Fruit fly (Drosophila melanogaster) whole organism, embryonic: ENCODE measurements around the gene Jhbp5.

Source experiments
- Abd-B ChIP-seq: fragments of 200-800 bp; sonication (Bioruptor generic); optimal IDR thresholded peaks from 2 replicates; lab custom pipeline; 2018; ENCODE audit warnings: missing biosample characterization, mild to moderate bottlenecking, missing genetic modification characterization, moderate library complexity
- BEAF-32 ChIP-seq: fragments of 200-800 bp; sonication (Bioruptor generic); optimal IDR thresholded peaks from 3 replicates; lab custom pipeline; 2017; ENCODE audit warnings: missing biosample characterization, missing genetic modification characterization, mild to moderate bottlenecking, moderate library complexity, missing genetic modification reagents
- CG10462 ChIP-seq: fragments of 200-800 bp; sonication (Bioruptor generic); optimal IDR thresholded peaks from 2 replicates; lab custom pipeline; 2016; ENCODE audit warnings: missing biosample characterization, missing genetic modification characterization
- CG13894 ChIP-seq: fragments of 200-800 bp; sonication (Bioruptor generic); optimal IDR thresholded peaks from 3 replicates; lab custom pipeline; 2018; ENCODE audit warnings: missing biosample characterization, mild to moderate bottlenecking, missing genetic modification characterization, moderate library complexity
- CG15073 ChIP-seq: fragments of 200-800 bp; sonication (Bioruptor generic); optimal IDR thresholded peaks from 2 replicates; lab custom pipeline; 2016; ENCODE audit warnings: missing biosample characterization, missing genetic modification characterization
- CG15269 ChIP-seq: fragments of 200-800 bp; sonication (Bioruptor generic); optimal IDR thresholded peaks from 2 replicates; lab custom pipeline; 2018; ENCODE audit warnings: missing biosample characterization, mild to moderate bottlenecking, missing genetic modification characterization, moderate library complexity
- CG15696 ChIP-seq: fragments of 200-800 bp; sonication (Bioruptor generic); optimal IDR thresholded peaks from 2 replicates; lab custom pipeline; 2019; ENCODE audit warnings: missing biosample characterization, mild to moderate bottlenecking, missing genetic modification characterization, moderate library complexity
- CG2120 ChIP-seq: fragments of 200-800 bp; sonication (Bioruptor generic); optimal IDR thresholded peaks from 3 replicates; lab custom pipeline; 2016; ENCODE audit warnings: missing biosample characterization, missing genetic modification characterization
- CG2202 ChIP-seq: fragments of 200-800 bp; sonication (Bioruptor generic); optimal IDR thresholded peaks from 2 replicates; lab custom pipeline; 2018; ENCODE audit warnings: missing biosample characterization, mild to moderate bottlenecking, missing genetic modification characterization
- CG2678 ChIP-seq: fragments of 200-800 bp; sonication (Bioruptor generic); optimal IDR thresholded peaks from 3 replicates; lab custom pipeline; 2019; ENCODE audit warnings: missing biosample characterization, mild to moderate bottlenecking, missing genetic modification characterization, moderate library complexity
- CG3065 ChIP-seq: fragments of 200-800 bp; sonication (Bioruptor generic); optimal IDR thresholded peaks from 2 replicates; lab custom pipeline; 2016; ENCODE audit warnings: missing biosample characterization, missing genetic modification characterization
- CG32772 ChIP-seq: fragments of 200-800 bp; sonication (Bioruptor generic); IDR thresholded peaks from 2 replicates; pipeline ENCODE4 v1.3.6; 2022; ENCODE audit warnings: missing biosample characterization, missing genetic modification characterization
- CG4404 ChIP-seq: fragments of 200-800 bp; sonication (Bioruptor generic); IDR thresholded peaks from 2 replicates; pipeline ENCODE4 v1.3.6; 2022; ENCODE audit warnings: missing biosample characterization, missing genetic modification characterization
- CG6791 ChIP-seq: fragments of 200-800 bp; sonication (Bioruptor generic); IDR thresholded peaks from 3 replicates; pipeline ENCODE4 v1.3.6; 2022; ENCODE audit warnings: missing biosample characterization, missing genetic modification characterization; ENCODE audit not compliant: partially characterized antibody
- CG6854 ChIP-seq: fragments of 200-800 bp; sonication (Bioruptor generic); optimal IDR thresholded peaks from 3 replicates; lab custom pipeline; 2017; ENCODE audit warnings: missing biosample characterization, mild to moderate bottlenecking, missing genetic modification characterization
- CG7556 ChIP-seq: fragments of 200-800 bp; sonication (Bioruptor generic); optimal IDR thresholded peaks from 2 replicates; lab custom pipeline; 2017; ENCODE audit warnings: missing biosample characterization, mild to moderate bottlenecking, missing genetic modification characterization
- CG8089 ChIP-seq: fragments of 200-800 bp; sonication (Bioruptor generic); optimal IDR thresholded peaks from 3 replicates; lab custom pipeline; 2016; ENCODE audit warnings: missing biosample characterization, missing genetic modification characterization
- CkIIα-i1 ChIP-seq: fragments of 200-800 bp; sonication (Bioruptor generic); IDR thresholded peaks from 2 replicates; pipeline ENCODE4 v1.3.6; 2022; ENCODE audit warnings: missing biosample characterization, missing genetic modification characterization
- Dfd ChIP-seq, 2 experiments: fragments of >200 bp; optimal IDR thresholded peaks; 2 replicates each; lab custom pipeline; 2017; ENCODE audit warnings: missing biosample characterization in 2 of 2, missing genetic modification characterization in 2 of 2
- Dip2 ChIP-seq: fragments of 200-800 bp; sonication (Bioruptor generic); IDR thresholded peaks from 2 replicates; pipeline ENCODE4 v1.3.6; 2022; ENCODE audit warnings: missing biosample characterization, missing genetic modification characterization
- Dref ChIP-seq: fragments of 200-800 bp; sonication (Bioruptor generic); IDR thresholded peaks from 2 replicates; pipeline ENCODE4 v1.3.6; 2022; ENCODE audit warnings: missing biosample characterization, missing genetic modification characterization
- Fer1 ChIP-seq: fragments of 200-800 bp; sonication (Bioruptor generic); optimal IDR thresholded peaks from 2 replicates; lab custom pipeline; 2017; ENCODE audit warnings: missing biosample characterization, mild to moderate bottlenecking, missing genetic modification characterization
- GATAe ChIP-seq: fragments of 200-800 bp; sonication (Bioruptor generic); conservative IDR thresholded peaks from 2 replicates; pipeline ENCODE4 v1.3.6; 2022; ENCODE audit warnings: missing biosample characterization, missing genetic modification characterization
- Hand ChIP-seq: fragments of 200-800 bp; sonication (Bioruptor generic); optimal IDR thresholded peaks from 2 replicates; lab custom pipeline; 2017; ENCODE audit warnings: mild to moderate bottlenecking, missing biosample characterization, missing genetic modification reagents, missing genetic modification characterization
- HmgZ ChIP-seq: fragments of 200-800 bp; sonication (Bioruptor generic); optimal IDR thresholded peaks from 2 replicates; lab custom pipeline; 2018; ENCODE audit warnings: missing biosample characterization, mild to moderate bottlenecking, missing genetic modification characterization
- Jarid2 ChIP-seq: fragments of 200-800 bp; sonication (Bioruptor generic); optimal IDR thresholded peaks from 3 replicates; lab custom pipeline; 2017; ENCODE audit warnings: mild to moderate bottlenecking, missing biosample characterization, missing genetic modification reagents, missing genetic modification characterization
- Vsx1 ChIP-seq: fragments of 200-800 bp; sonication (Bioruptor generic); optimal IDR thresholded peaks from 2 replicates; lab custom pipeline; 2017; ENCODE audit warnings: missing biosample characterization, mild to moderate bottlenecking, missing genetic modification characterization, missing genetic modification reagents
- ash1 ChIP-seq: fragments of 200-800 bp; sonication (Bioruptor generic); optimal IDR thresholded peaks from 2 replicates; lab custom pipeline; 2018; ENCODE audit warnings: missing biosample characterization, mild to moderate bottlenecking, missing genetic modification characterization
- bab2 ChIP-seq: fragments of 200-800 bp; sonication (Bioruptor generic); optimal IDR thresholded peaks from 2 replicates; lab custom pipeline; 2016; ENCODE audit warnings: missing biosample characterization, missing genetic modification characterization
- bbx ChIP-seq: fragments of 200-800 bp; sonication (Bioruptor generic); IDR thresholded peaks from 2 replicates; pipeline ENCODE4 v1.3.6; 2022; ENCODE audit warnings: missing biosample characterization, missing genetic modification characterization; ENCODE audit not compliant: partially characterized antibody
- bowl ChIP-seq: fragments of 200-800 bp; sonication (Bioruptor generic); IDR thresholded peaks from 2 replicates; pipeline ENCODE4 v1.3.6; 2022; ENCODE audit warnings: missing biosample characterization, missing genetic modification characterization
- br ChIP-seq: fragments of >200 bp; optimal IDR thresholded peaks from 2 replicates; lab custom pipeline; 2017
- cato ChIP-seq: fragments of 200-800 bp; sonication (Bioruptor generic); optimal IDR thresholded peaks from 2 replicates; lab custom pipeline; 2016; ENCODE audit warnings: missing biosample characterization, missing genetic modification characterization, borderline replicate concordance
- da ChIP-seq: fragments of 200-800 bp; sonication (Bioruptor generic); optimal IDR thresholded peaks from 2 replicates; lab custom pipeline; 2016; ENCODE audit warnings: missing biosample characterization, missing genetic modification characterization
- dmrt99B ChIP-seq: fragments of 200-800 bp; sonication (Bioruptor generic); optimal IDR thresholded peaks from 2 replicates; lab custom pipeline; 2018; ENCODE audit warnings: missing biosample characterization, mild to moderate bottlenecking, missing genetic modification characterization, moderate library complexity
- dysf ChIP-seq: fragments of 200-800 bp; sonication (Bioruptor generic); IDR thresholded peaks from 3 replicates; pipeline ENCODE4 v1.3.6; 2022; ENCODE audit warnings: missing biosample characterization, missing genetic modification characterization
- gfzf ChIP-seq: fragments of 200-800 bp; sonication (Bioruptor generic); optimal IDR thresholded peaks from 2 replicates; lab custom pipeline; 2016; ENCODE audit warnings: missing biosample characterization, mild to moderate bottlenecking, missing genetic modification characterization, moderate library complexity
- ham ChIP-seq: fragments of 200-800 bp; sonication (Bioruptor generic); IDR thresholded peaks from 2 replicates; pipeline ENCODE4 v1.3.6; 2022; ENCODE audit warnings: missing biosample characterization, missing genetic modification characterization
- lilli ChIP-seq: fragments of 200-800 bp; sonication (Bioruptor generic); optimal IDR thresholded peaks from 3 replicates; lab custom pipeline; 2016; ENCODE audit warnings: missing biosample characterization, missing genetic modification characterization
- nerfin-2 ChIP-seq: fragments of 200-800 bp; sonication (Bioruptor generic); IDR thresholded peaks from 2 replicates; pipeline ENCODE4 v1.3.6; 2022; ENCODE audit warnings: missing biosample characterization, missing genetic modification characterization; ENCODE audit not compliant: partially characterized antibody
- onecut ChIP-seq: fragments of 200-800 bp; sonication (Bioruptor generic); IDR thresholded peaks from 2 replicates; pipeline ENCODE4 v1.3.6; 2022; ENCODE audit warnings: missing biosample characterization, missing genetic modification characterization
- rib ChIP-seq: fragments of 200-800 bp; sonication (Bioruptor generic); IDR thresholded peaks from 2 replicates; pipeline ENCODE4 v1.3.6; 2022; ENCODE audit warnings: missing biosample characterization, missing genetic modification characterization
- sens ChIP-seq: fragments of 200-800 bp; sonication (Bioruptor generic); peaks from one replicate; lab custom pipeline; 2016; ENCODE audit warnings: missing biosample characterization, missing genetic modification characterization
- sisA ChIP-seq: fragments of 200-800 bp; sonication (Bioruptor generic); IDR thresholded peaks from 2 replicates; pipeline ENCODE4 v1.3.6; 2022; ENCODE audit warnings: missing biosample characterization, missing genetic modification characterization
- sob ChIP-seq: fragments of 200-800 bp; sonication (Bioruptor generic); IDR thresholded peaks from 2 replicates; pipeline ENCODE4 v1.3.6; 2022; ENCODE audit warnings: missing biosample characterization, missing genetic modification characterization
- tna ChIP-seq: fragments of 200-800 bp; sonication (Bioruptor generic); IDR thresholded peaks from 2 replicates; pipeline ENCODE4 v1.3.6; 2022; ENCODE audit warnings: missing biosample characterization, missing genetic modification characterization; ENCODE audit not compliant: partially characterized antibody
- trem ChIP-seq: fragments of 200-800 bp; optimal IDR thresholded peaks from 3 replicates; lab custom pipeline; 2019; ENCODE audit warnings: missing biosample characterization, mild to moderate bottlenecking, missing genetic modification characterization, moderate library complexity
- tx ChIP-seq: fragments of 200-800 bp; sonication (Bioruptor generic); optimal IDR thresholded peaks from 2 replicates; lab custom pipeline; 2016; ENCODE audit warnings: missing biosample characterization, missing genetic modification characterization
- unpg ChIP-seq: fragments of 200-800 bp; sonication (Bioruptor generic); optimal IDR thresholded peaks from 3 replicates; lab custom pipeline; 2018; ENCODE audit warnings: missing biosample characterization, mild to moderate bottlenecking, missing genetic modification characterization, moderate library complexity
- wor ChIP-seq: fragments of 200-800 bp; sonication (Bioruptor generic); IDR thresholded peaks from 2 replicates; pipeline ENCODE4 v1.3.6; 2022; ENCODE audit warnings: missing biosample characterization, missing genetic modification characterization
- zfh1 ChIP-seq: fragments of 200-800 bp; sonication (Bioruptor generic); IDR thresholded peaks from 3 replicates; pipeline ENCODE4 v1.3.6; 2022; ENCODE audit warnings: missing biosample characterization, missing genetic modification characterization

Gene Jhbp5

DNA sequence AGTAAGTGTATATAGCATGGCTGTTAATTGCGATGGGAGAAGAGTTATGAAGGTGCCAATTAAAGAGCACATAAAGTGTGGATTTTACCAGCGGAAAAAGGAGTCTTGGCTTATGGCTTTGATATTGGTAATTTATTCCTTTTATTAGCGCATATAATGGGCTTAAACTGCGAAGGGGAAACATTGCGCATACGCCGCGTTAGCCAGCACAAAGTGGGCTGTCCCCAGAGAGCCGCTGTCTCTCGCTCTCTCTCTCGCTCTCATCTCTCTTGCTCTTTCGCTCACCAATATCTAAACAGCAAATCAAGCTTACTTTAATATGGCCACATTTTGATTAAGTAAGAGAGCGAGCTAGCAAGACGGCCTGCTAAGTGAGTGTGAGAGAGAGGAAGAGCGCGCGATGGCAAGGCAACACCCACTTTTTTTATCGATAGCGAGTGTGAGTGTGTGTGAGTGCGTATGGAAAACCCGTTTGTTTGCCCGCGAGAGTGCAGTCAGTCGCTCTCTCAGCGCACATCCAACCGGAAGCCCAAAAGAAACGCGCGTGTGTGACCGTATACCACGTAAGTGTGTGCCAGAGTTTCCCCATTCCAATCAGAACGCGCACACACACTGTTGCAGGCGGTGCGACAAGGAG, 20.2 kb downstream of the Jhbp5 start, which contains the start of gene pnr (continued):
- TF ChIP-seq CG15696 (tag; lab: Kevin White, UChicago) (no peak), cato (GFP tag; lab: Kevin White, UChicago) (no peak), CG15073 (GFP tag; lab: Kevin White, UChicago) (no peak), Dref (GFP tag; lab: Robert Waterston, UW) (0 out of 2 replicates have a peak, but pooled peaks have one; percentile 13), bowl (GFP tag; lab: Robert Waterston, UW) (no peak), CG13894 (no peak), CG4404 (GFP tag; lab: Robert Waterston, UW) (no peak), gfzf (GFP tag; lab: Kevin White, UChicago) (peak; percentile 5), CG3065 (GFP tag; lab: Kevin White, UChicago) (no peak), CG8089 (GFP tag; lab: Kevin White, UChicago) (no peak), da (GFP tag; lab: Kevin White, UChicago) (no peak), CG2678 (tag; lab: Kevin White, UChicago) (no peak), Dfd (GFP tag; optimal IDR thresholded peaks at IDR 0.05; lab: Kevin White, UChicago) (no peak), sob (GFP tag; lab: Robert Waterston, UW) (0 out of 2 replicates have a peak, but pooled peaks have one; percentile 49), CG6854 (no peak), tx (GFP tag; lab: Kevin White, UChicago) (no peak), Jarid2 (GFP tag; lab: Kevin White, UChicago) (peak; percentile 68), HmgZ (tag; lab: Kevin White, UChicago) (peak; percentile 71), br (lab: Kevin White, UChicago) (no peak), Vsx1 (peak; percentile 32), onecut (GFP tag; lab: Robert Waterston, UW) (peak; percentile 69), Dip2 (GFP tag; lab: Robert Waterston, UW) (no peak), bbx (no peak), CG6791 (GFP tag; lab: Robert Waterston, UW) (0 out of 3 replicates have a peak, but pooled peaks have one; percentile 18), CG10462 (no peak), CG2202 (tag; lab: Kevin White, UChicago) (no peak), GATAe (GFP tag; lab: Robert Waterston, UW) (peak; percentile 99), tna (0 out of 2 replicates have a peak, but pooled peaks have one; percentile 38), Hand (GFP tag; lab: Kevin White, UChicago) (no peak), rib (GFP tag; lab: Robert Waterston, UW) (no peak), Fer1 (no peak), CG15269 (tag; lab: Kevin White, UChicago) (no peak), BEAF-32 (GFP tag; lab: Kevin White, UChicago) (no peak), sisA (GFP tag; lab: Robert Waterston, UW) (no peak), CG7556 (GFP tag; lab: Kevin White, UChicago) (no peak), zfh1 (no peak), trem (tag; lab: Kevin White, UChicago) (no peak), CG2120 (GFP tag; lab: Kevin White, UChicago) (no peak), ham (GFP tag; lab: Robert Waterston, UW) (no peak), bab2 (no peak), unpg (GFP tag; lab: Kevin White, UChicago) (no peak), dmrt99B (tag; lab: Kevin White, UChicago) (no peak), lilli (GFP tag; lab: Kevin White, UChicago) (no peak), sens (GFP tag; lab: Kevin White, UChicago) (peak; percentile 66), ash1 (GFP tag; lab: Kevin White, UChicago) (no peak), CG32772 (GFP tag; lab: Robert Waterston, UW) (0 out of 2 replicates have a peak, but pooled peaks have one; percentile 8), dysf (GFP tag; lab: Robert Waterston, UW) (no peak), nerfin-2 (no peak), CkIIα-i1 (GFP tag; lab: Robert Waterston, UW) (no peak), wor (no peak), Abd-B (GFP tag; lab: Kevin White, UChicago) (peak; percentile 77)
